Worm (Caenorhabditis elegans) whole organism, L2 larva: ENCODE results near the gene C01G10.14.

Source experiments
- ama-1 ChIP-seq: fragments of 150-350 bp; optimal IDR thresholded peaks from 2 replicates; lab custom pipeline; 2018; ENCODE audit warnings: inconsistent platforms
- ceh-82 ChIP-seq: fragments of 150-350 bp; optimal IDR thresholded peaks from 2 replicates; lab custom pipeline; 2014; ENCODE audit warnings: missing biosample characterization, missing genetic modification characterization
- elt-1 ChIP-seq: fragments of 150-350 bp; optimal IDR thresholded peaks from 2 replicates; lab custom pipeline; 2014; ENCODE audit warnings: missing biosample characterization, missing genetic modification characterization
- fos-1 ChIP-seq: fragments of 150-350 bp; optimal IDR thresholded peaks from 2 replicates; lab custom pipeline; 2014; ENCODE audit warnings: missing biosample characterization, missing genetic modification characterization
- lin-13 ChIP-seq: fragments of 150-350 bp; optimal IDR thresholded peaks from 2 replicates; lab custom pipeline; 2014; ENCODE audit warnings: missing biosample characterization, missing genetic modification reagents, missing genetic modification characterization
- nhr-11 ChIP-seq: fragments of 150-350 bp; optimal IDR thresholded peaks from 2 replicates; lab custom pipeline; 2014; ENCODE audit warnings: missing biosample characterization, missing genetic modification characterization
- nhr-12 ChIP-seq: fragments of 150-350 bp; optimal IDR thresholded peaks from 2 replicates; lab custom pipeline; 2014; ENCODE audit warnings: missing biosample characterization, missing genetic modification characterization
- nhr-21 ChIP-seq: fragments of 150-350 bp; optimal IDR thresholded peaks from 2 replicates; lab custom pipeline; 2014; ENCODE audit warnings: missing biosample characterization, missing genetic modification characterization
- nhr-237 ChIP-seq: fragments of 150-350 bp; optimal IDR thresholded peaks from 2 replicates; lab custom pipeline; 2014; ENCODE audit warnings: missing biosample characterization, missing genetic modification characterization
- skn-1 ChIP-seq: sonication (generic microtip); optimal IDR thresholded peaks from 2 replicates; lab custom pipeline; 2017; ENCODE audit warnings: missing biosample characterization, missing genetic modification characterization
- snpc-4 ChIP-seq: fragments of 150-350 bp; optimal IDR thresholded peaks from 2 replicates; lab custom pipeline; 2014; ENCODE audit warnings: missing biosample characterization, missing genetic modification characterization
- unc-55 ChIP-seq: fragments of 150-350 bp; sonication (generic microtip); optimal IDR thresholded peaks from 3 replicates; lab custom pipeline; 2014; ENCODE audit warnings: missing biosample characterization, missing genetic modification reagents, missing genetic modification characterization
- unc-62 ChIP-seq: fragments of 150-350 bp; optimal IDR thresholded peaks from 2 replicates; lab custom pipeline; 2014; ENCODE audit warnings: missing biosample characterization, missing genetic modification reagents, missing genetic modification characterization

DNA sequence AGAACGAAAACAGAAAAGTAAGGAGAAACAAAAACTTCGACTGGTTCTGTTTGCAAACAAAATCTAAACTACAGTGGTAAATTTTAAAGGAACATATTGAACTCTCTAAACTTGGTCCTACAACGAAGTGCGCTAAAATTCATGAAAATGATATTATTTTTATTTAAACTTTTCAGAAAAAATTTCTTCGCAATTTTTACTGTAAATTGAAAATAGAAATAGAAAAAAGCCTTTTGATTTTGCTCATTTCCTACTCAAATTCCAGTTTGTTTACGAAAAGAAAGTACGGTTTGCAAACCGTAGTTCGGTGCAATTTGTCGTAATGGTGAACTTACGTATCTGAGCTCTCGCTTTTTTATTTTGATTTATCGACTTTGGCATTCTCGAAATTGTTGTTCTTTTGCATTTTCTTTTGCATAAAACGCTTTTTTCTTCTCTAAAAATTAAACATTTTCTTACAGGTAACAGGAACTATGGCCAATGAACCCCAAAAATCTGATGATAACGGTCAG, 39.9 kb downstream of the C01G10.14 start, which contains the start of gene otub-1:
- no peak for TF ChIP-seq fos-1 (tag; lab: Kevin White, UChicago)
- no peak for TF ChIP-seq skn-1 (tag; lab: Kevin White, UChicago)
- TF ChIP-seq elt-1 (tag; lab: Kevin White, UChicago): no peak
- no peak for TF ChIP-seq ceh-82
- no peak for TF ChIP-seq snpc-4 (tag; lab: Kevin White, UChicago)
- no peak for TF ChIP-seq nhr-12 (tag; lab: Kevin White, UChicago)
- no peak for TF ChIP-seq nhr-237 (tag; lab: Kevin White, UChicago)
- no peak for TF ChIP-seq unc-55
- no peak for TF ChIP-seq nhr-11 (tag; lab: Kevin White, UChicago)
- no peak for TF ChIP-seq unc-62 (GFP tag; lab: Kevin White, UChicago)
- TF ChIP-seq ama-1: no peak
- no peak for TF ChIP-seq nhr-21 (tag; lab: Kevin White, UChicago)
- TF ChIP-seq lin-13 (GFP tag; lab: Kevin White, UChicago): no peak
